Worm (Caenorhabditis elegans): ENCODE measurements around the gene acp-6.

ce11 chrIV:6457472-6457871, 31.5 kb upstream of the acp-6 start, which contains the start of gene lgc-10:
- TF ChIP-seq ama-1 (optimal IDR thresholded peaks at IDR 0.05) (no peak), ama-1 (GFP tag; optimal IDR thresholded peaks at IDR 0.05) (no peak), let-607 (tag; optimal IDR thresholded peaks at IDR 0.05) (no peak), unc-130 (GFP tag; optimal IDR thresholded peaks at IDR 0.05) (no peak)

All from whole organism, young adult.